Worm (Caenorhabditis elegans): ENCODE results near the gene fipr-9.

ce11 chrV:10174632-10175075, 46.8 kb upstream of the fipr-9 start:
- TF ChIP-seq dve-1 (tag; optimal IDR thresholded peaks at IDR 0.05) (no peak), gmeb-2 (tag; optimal IDR thresholded peaks at IDR 0.05) (no peak), fkh-10 (GFP tag; optimal IDR thresholded peaks at IDR 0.05) (no peak)

All from whole organism, late embryonic.